Fruit fly (Drosophila melanogaster) whole organism, embryonic: ENCODE results near the gene CG43680.

Experiments
- Antp ChIP-seq: fragments of 200-800 bp; sonication (Bioruptor generic); optimal IDR thresholded peaks from 3 replicates; lab custom pipeline; 2016; ENCODE audit warnings: missing biosample characterization, missing genetic modification characterization
- CG10366 ChIP-seq: fragments of 200-800 bp; sonication (Bioruptor generic); IDR thresholded peaks from 2 replicates; pipeline ENCODE4 v1.3.6; 2022; ENCODE audit warnings: missing biosample characterization, missing genetic modification characterization
- CG10431 ChIP-seq: fragments of 200-800 bp; sonication (Bioruptor generic); optimal IDR thresholded peaks from 3 replicates; lab custom pipeline; 2018; ENCODE audit warnings: missing biosample characterization, mild to moderate bottlenecking, missing genetic modification characterization
- CG11093 ChIP-seq: fragments of 200-800 bp; sonication (Bioruptor generic); IDR thresholded peaks from 3 replicates; pipeline ENCODE4 v1.3.6; 2022; ENCODE audit warnings: missing biosample characterization, missing genetic modification characterization
- CG15479 ChIP-seq: fragments of 200-800 bp; sonication (Bioruptor generic); optimal IDR thresholded peaks from 3 replicates; lab custom pipeline; 2019; ENCODE audit warnings: missing biosample characterization, mild to moderate bottlenecking, missing genetic modification characterization, moderate library complexity
- CG17361 ChIP-seq: fragments of 200-800 bp; sonication (Bioruptor generic); IDR thresholded peaks from 3 replicates; pipeline ENCODE4 v1.3.6; 2022; ENCODE audit warnings: missing biosample characterization, missing genetic modification characterization
- CG2129 ChIP-seq: fragments of 200-800 bp; sonication (Bioruptor generic); IDR thresholded peaks from 2 replicates; pipeline ENCODE4 v1.3.6; 2022; ENCODE audit warnings: missing biosample characterization, missing genetic modification characterization; ENCODE audit not compliant: partially characterized antibody
- CG2712 ChIP-seq: fragments of 200-800 bp; optimal IDR thresholded peaks from 3 replicates; lab custom pipeline; 2019; ENCODE audit warnings: missing biosample characterization, mild to moderate bottlenecking, missing genetic modification characterization, moderate library complexity
- CG31388 ChIP-seq: fragments of 200-800 bp; sonication (Bioruptor generic); optimal IDR thresholded peaks from 2 replicates; lab custom pipeline; 2016; ENCODE audit warnings: missing biosample characterization, missing genetic modification characterization
- CG34376 ChIP-seq: fragments of 200-800 bp; sonication (Bioruptor generic); optimal IDR thresholded peaks from 2 replicates; lab custom pipeline; 2018; ENCODE audit warnings: missing biosample characterization, mild to moderate bottlenecking, missing genetic modification characterization
- CG3847 ChIP-seq: fragments of 200-800 bp; sonication (Bioruptor generic); IDR thresholded peaks from 2 replicates; pipeline ENCODE4 v1.3.6; 2022; ENCODE audit warnings: missing biosample characterization, missing genetic modification characterization
- CG4820 ChIP-seq: fragments of 200-800 bp; sonication (Bioruptor generic); optimal IDR thresholded peaks from 3 replicates; lab custom pipeline; 2016; ENCODE audit warnings: missing biosample characterization, missing genetic modification characterization
- CG5245 ChIP-seq: fragments of 200-800 bp; sonication (Bioruptor generic); optimal IDR thresholded peaks from 3 replicates; lab custom pipeline; 2016; ENCODE audit warnings: missing biosample characterization, missing genetic modification characterization
- CG8281 ChIP-seq: fragments of 200-800 bp; sonication (Bioruptor generic); optimal IDR thresholded peaks from 2 replicates; lab custom pipeline; 2018; ENCODE audit warnings: missing biosample characterization, mild to moderate bottlenecking, missing genetic modification characterization, moderate library complexity
- CG9609 ChIP-seq: fragments of 200-800 bp; sonication (Bioruptor generic); optimal IDR thresholded peaks from 3 replicates; lab custom pipeline; 2016; ENCODE audit warnings: missing biosample characterization, missing genetic modification characterization
- D ChIP-seq, 2 experiments: fragments of 200-800 bp in 1 of 2; fragments of >200 bp in 1 of 2; sonication (Bioruptor generic) in 1 of 2; optimal IDR thresholded peaks; 2 replicates in 1 of 2; 3 replicates in 1 of 2; lab custom pipeline; 2017; ENCODE audit warnings: mild to moderate bottlenecking in 1 of 2, missing biosample characterization in 1 of 2, missing genetic modification characterization in 1 of 2, missing genetic modification reagents in 1 of 2
- D19B ChIP-seq: fragments of 200-800 bp; sonication (Bioruptor generic); optimal IDR thresholded peaks from 2 replicates; lab custom pipeline; 2017; ENCODE audit warnings: missing biosample characterization, mild to moderate bottlenecking, missing genetic modification characterization
- Dref ChIP-seq: fragments of 200-800 bp; sonication (Bioruptor generic); IDR thresholded peaks from 2 replicates; pipeline ENCODE4 v1.3.6; 2022; ENCODE audit warnings: missing biosample characterization, missing genetic modification characterization
- HLH4C ChIP-seq: fragments of 200-800 bp; sonication (Bioruptor generic); IDR thresholded peaks from 3 replicates; pipeline ENCODE4 v1.3.6; 2022; ENCODE audit warnings: missing biosample characterization, missing genetic modification characterization; ENCODE audit not compliant: partially characterized antibody
- Hr78 ChIP-seq, 2 experiments: fragments of 200-800 bp in 1 of 2; fragments of >200 bp in 1 of 2; sonication (Bioruptor generic) in 1 of 2; optimal IDR thresholded peaks; 2 replicates each; lab custom pipeline; 2017 to 2019; ENCODE audit warnings: missing biosample characterization in 2 of 2, missing genetic modification characterization in 2 of 2, mild to moderate bottlenecking in 1 of 2, moderate library complexity in 1 of 2
- Jarid2 ChIP-seq: fragments of 200-800 bp; sonication (Bioruptor generic); optimal IDR thresholded peaks from 3 replicates; lab custom pipeline; 2017; ENCODE audit warnings: mild to moderate bottlenecking, missing biosample characterization, missing genetic modification reagents, missing genetic modification characterization
- Max ChIP-seq: fragments of 200-800 bp; sonication (Bioruptor generic); optimal IDR thresholded peaks from 2 replicates; lab custom pipeline; 2016; ENCODE audit warnings: missing biosample characterization, mild to moderate bottlenecking, missing genetic modification characterization
- NC2α ChIP-seq: fragments of 200-800 bp; sonication (Bioruptor generic); optimal IDR thresholded peaks from 2 replicates; lab custom pipeline; 2016; ENCODE audit warnings: missing biosample characterization, missing genetic modification characterization
- Neu2 ChIP-seq: fragments of 200-800 bp; sonication (Bioruptor generic); optimal IDR thresholded peaks from 3 replicates; lab custom pipeline; 2016; ENCODE audit warnings: missing biosample characterization, missing genetic modification characterization, borderline replicate concordance
- Nf-YB ChIP-seq: fragments of 200-800 bp; sonication (Bioruptor generic); optimal IDR thresholded peaks from 3 replicates; lab custom pipeline; 2019; ENCODE audit warnings: missing biosample characterization, mild to moderate bottlenecking, missing genetic modification characterization, moderate library complexity
- Nf-YC ChIP-seq: fragments of 200-800 bp; optimal IDR thresholded peaks from 3 replicates; lab custom pipeline; 2019; ENCODE audit warnings: missing biosample characterization, mild to moderate bottlenecking, missing genetic modification characterization, moderate library complexity
- PHDP ChIP-seq: fragments of 200-800 bp; sonication (Bioruptor generic); optimal IDR thresholded peaks from 3 replicates; lab custom pipeline; 2018; ENCODE audit warnings: missing biosample characterization, mild to moderate bottlenecking, missing genetic modification characterization, moderate library complexity
- Six4 ChIP-seq: fragments of 200-800 bp; sonication (Bioruptor generic); optimal IDR thresholded peaks from 2 replicates; lab custom pipeline; 2016; ENCODE audit warnings: missing biosample characterization, missing genetic modification characterization
- abd-A ChIP-seq: fragments of 200-800 bp; sonication (Bioruptor generic); optimal IDR thresholded peaks from 3 replicates; lab custom pipeline; 2019; ENCODE audit warnings: missing biosample characterization, mild to moderate bottlenecking, missing genetic modification characterization, moderate library complexity
- al ChIP-seq: fragments of 200-800 bp; sonication (Bioruptor generic); IDR thresholded peaks from 2 replicates; pipeline ENCODE4 v1.3.6; 2022; ENCODE audit warnings: missing biosample characterization, missing genetic modification characterization
- ase ChIP-seq: fragments of 200-800 bp; sonication (Bioruptor generic); IDR thresholded peaks from 3 replicates; pipeline ENCODE4 v1.3.6; 2022; ENCODE audit warnings: missing biosample characterization, missing genetic modification characterization
- bcd ChIP-seq: fragments of 200-800 bp; sonication (Bioruptor generic); optimal IDR thresholded peaks from 2 replicates; lab custom pipeline; 2017; ENCODE audit warnings: missing biosample characterization, mild to moderate bottlenecking, missing genetic modification characterization
- bigmax ChIP-seq: fragments of 200-800 bp; sonication (Bioruptor generic); optimal IDR thresholded peaks from 2 replicates; lab custom pipeline; 2018; ENCODE audit warnings: missing biosample characterization, mild to moderate bottlenecking, missing genetic modification characterization
- cg ChIP-seq: fragments of 200-800 bp; sonication (Bioruptor generic); optimal IDR thresholded peaks from 3 replicates; lab custom pipeline; 2019; ENCODE audit warnings: missing biosample characterization, mild to moderate bottlenecking, missing genetic modification characterization, moderate library complexity
- chinmo ChIP-seq: fragments of 200-800 bp; sonication (Bioruptor generic); IDR thresholded peaks from 4 replicates; pipeline ENCODE4 v1.3.6; 2022; ENCODE audit warnings: missing biosample characterization, missing genetic modification characterization; ENCODE audit not compliant: partially characterized antibody
- da ChIP-seq: fragments of 200-800 bp; sonication (Bioruptor generic); optimal IDR thresholded peaks from 2 replicates; lab custom pipeline; 2016; ENCODE audit warnings: missing biosample characterization, missing genetic modification characterization
- gro ChIP-seq: fragments of 200-800 bp; sonication (Bioruptor generic); optimal IDR thresholded peaks from 2 replicates; lab custom pipeline; 2016; ENCODE audit warnings: missing biosample characterization, missing genetic modification characterization
- gsb-n ChIP-seq: fragments of 200-800 bp; sonication (Bioruptor generic); optimal IDR thresholded peaks from 3 replicates; lab custom pipeline; 2018; ENCODE audit warnings: missing biosample characterization, mild to moderate bottlenecking, missing genetic modification characterization
- luna ChIP-seq: fragments of 200-800 bp; sonication (Bioruptor generic); optimal IDR thresholded peaks from 2 replicates; lab custom pipeline; 2016; ENCODE audit warnings: missing biosample characterization, missing genetic modification characterization
- oc ChIP-seq: fragments of 200-800 bp; sonication (Bioruptor generic); optimal IDR thresholded peaks from 2 replicates; lab custom pipeline; 2018; ENCODE audit warnings: missing biosample characterization, mild to moderate bottlenecking, missing genetic modification characterization, moderate library complexity
- pb ChIP-seq: fragments of 200-800 bp; sonication (Bioruptor generic); optimal IDR thresholded peaks from 3 replicates; lab custom pipeline; 2016; ENCODE audit warnings: missing biosample characterization, missing genetic modification characterization
- phol ChIP-seq: fragments of 200-800 bp; sonication (Bioruptor generic); optimal IDR thresholded peaks from 3 replicates; lab custom pipeline; 2018; ENCODE audit warnings: missing biosample characterization, mild to moderate bottlenecking, missing genetic modification characterization, moderate library complexity
- pros ChIP-seq: fragments of 200-800 bp; sonication (Bioruptor generic); optimal IDR thresholded peaks from 3 replicates; lab custom pipeline; 2019; ENCODE audit warnings: missing biosample characterization, mild to moderate bottlenecking, missing genetic modification characterization, moderate library complexity
- run ChIP-seq: fragments of 200-800 bp; sonication (Bioruptor generic); optimal IDR thresholded peaks from 3 replicates; lab custom pipeline; 2018; ENCODE audit warnings: missing biosample characterization, mild to moderate bottlenecking, missing genetic modification characterization
- sima ChIP-seq: fragments of 200-800 bp; sonication (Bioruptor generic); optimal IDR thresholded peaks from 2 replicates; lab custom pipeline; 2016; ENCODE audit warnings: missing biosample characterization, missing genetic modification characterization
- sob ChIP-seq: fragments of 200-800 bp; sonication (Bioruptor generic); IDR thresholded peaks from 2 replicates; pipeline ENCODE4 v1.3.6; 2022; ENCODE audit warnings: missing biosample characterization, missing genetic modification characterization
- sqz ChIP-seq: fragments of 200-800 bp; sonication (Bioruptor generic); optimal IDR thresholded peaks from 3 replicates; lab custom pipeline; 2018; ENCODE audit warnings: missing biosample characterization, mild to moderate bottlenecking, missing genetic modification characterization
- tio ChIP-seq: fragments of 200-800 bp; sonication (Bioruptor generic); optimal IDR thresholded peaks from 2 replicates; lab custom pipeline; 2017; ENCODE audit warnings: missing biosample characterization, missing genetic modification characterization, inconsistent platforms
- tll ChIP-seq, 2 experiments: fragments of 200-800 bp in 1 of 2; fragments of >200 bp in 1 of 2; sonication (Bioruptor generic) in 1 of 2; optimal IDR thresholded peaks; 2 replicates each; lab custom pipeline; 2017 to 2019; ENCODE audit warnings: missing biosample characterization in 2 of 2, missing genetic modification characterization in 2 of 2, mild to moderate bottlenecking in 1 of 2, moderate library complexity in 1 of 2
- zen ChIP-seq: fragments of 200-800 bp; sonication (Bioruptor generic); optimal IDR thresholded peaks from 3 replicates; lab custom pipeline; 2018; ENCODE audit warnings: missing biosample characterization, mild to moderate bottlenecking, missing genetic modification characterization, moderate library complexity

The CG43680 gene

DNA sequence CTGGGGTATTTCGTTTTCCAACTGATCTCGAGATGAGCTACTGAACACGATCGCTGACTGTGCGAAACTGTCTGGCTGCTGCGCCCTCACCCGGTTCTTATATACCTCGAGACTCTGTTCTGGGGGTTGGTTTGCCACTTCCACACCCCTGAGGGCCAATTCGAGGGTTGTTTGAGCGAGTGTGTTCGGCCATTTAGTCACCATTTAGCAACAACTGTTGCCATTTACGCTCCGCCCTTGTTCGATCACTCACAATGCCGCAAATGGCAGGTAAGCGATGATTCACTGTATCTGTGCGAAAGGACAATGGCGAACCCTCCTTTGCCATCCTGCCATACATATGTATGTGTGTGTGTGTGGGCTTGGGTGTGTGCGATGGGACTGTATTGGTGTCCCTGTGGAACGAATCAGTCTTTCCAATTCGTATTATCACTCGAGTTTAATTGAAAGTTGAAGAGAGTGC lies 9.2 kb downstream of the CG43680 start, which contains the start of gene ind (continued):
- no peak for TF ChIP-seq da (GFP tag; lab: Kevin White, UChicago)
- TF ChIP-seq abd-A (tag; lab: Kevin White, UChicago): no peak
- no peak for TF ChIP-seq oc (tag; lab: Kevin White, UChicago)
- no peak for TF ChIP-seq CG11093 (GFP tag; lab: Robert Waterston, UW)
- TF ChIP-seq CG10431 (GFP tag; lab: Kevin White, UChicago): no peak
- no peak for TF ChIP-seq CG4820 (GFP tag; lab: Kevin White, UChicago)
- no peak for TF ChIP-seq CG8281
- TF ChIP-seq phol (tag; lab: Kevin White, UChicago): peak; percentile 50
- no peak for TF ChIP-seq CG3847 (GFP tag; lab: Robert Waterston, UW)
- TF ChIP-seq Dref: no peak
- peak; percentile 90 for TF ChIP-seq D (optimal IDR thresholded peaks at IDR 0.05; lab: Kevin White, UChicago)
- peak; percentile 0 for TF ChIP-seq D (GFP tag; optimal IDR thresholded peaks at IDR 0.05; lab: Kevin White, UChicago)
- TF ChIP-seq Nf-YC (tag; lab: Kevin White, UChicago): peak; percentile 90
- no peak for TF ChIP-seq chinmo (GFP tag; lab: Robert Waterston, UW)
- no peak for TF ChIP-seq Hr78 (GFP tag; optimal IDR thresholded peaks at IDR 0.05; lab: Kevin White, UChicago)
- TF ChIP-seq CG2129 (GFP tag; lab: Robert Waterston, UW): no peak
- no peak for TF ChIP-seq Neu2 (GFP tag; lab: Kevin White, UChicago)
- no peak for TF ChIP-seq HLH4C (GFP tag; lab: Robert Waterston, UW)
- no peak for TF ChIP-seq CG10366
- peak; percentile 75 for TF ChIP-seq cg
- no peak for TF ChIP-seq ase
- TF ChIP-seq tll (GFP tag; optimal IDR thresholded peaks at IDR 0.05; lab: Kevin White, UChicago): peak in 1 of 2 experiments; percentile 62
- no peak for TF ChIP-seq PHDP
- TF ChIP-seq sob (GFP tag; lab: Robert Waterston, UW): no peak
- no peak for TF ChIP-seq Antp (GFP tag; lab: Kevin White, UChicago)
- TF ChIP-seq CG31388 (GFP tag; lab: Kevin White, UChicago): no peak
- peak; percentile 76 for TF ChIP-seq gsb-n (tag; lab: Kevin White, UChicago)
- no peak for TF ChIP-seq CG9609 (GFP tag; lab: Kevin White, UChicago)
- TF ChIP-seq sima (GFP tag; lab: Kevin White, UChicago): no peak
- no peak for TF ChIP-seq D19B
- TF ChIP-seq sqz: no peak
- TF ChIP-seq gro: no peak
- TF ChIP-seq Jarid2 (GFP tag; lab: Kevin White, UChicago): no peak
- peak; percentile 92 for TF ChIP-seq Nf-YB (GFP tag; lab: Kevin White, UChicago)
- no peak for TF ChIP-seq pb (GFP tag; lab: Kevin White, UChicago)
- peak; percentile 57 for TF ChIP-seq pros (GFP tag; lab: Kevin White, UChicago)
- TF ChIP-seq CG5245: no peak
- TF ChIP-seq bcd (GFP tag; lab: Kevin White, UChicago): no peak
- TF ChIP-seq CG17361 (GFP tag; lab: Robert Waterston, UW): no peak
- TF ChIP-seq CG34376 (GFP tag; lab: Kevin White, UChicago): no peak
- TF ChIP-seq NC2α (GFP tag; lab: Kevin White, UChicago): no peak
- TF ChIP-seq bigmax: no peak
- no peak for TF ChIP-seq al (GFP tag; lab: Robert Waterston, UW)
- no peak for TF ChIP-seq CG2712 (tag; lab: Kevin White, UChicago)
- TF ChIP-seq run (tag; lab: Kevin White, UChicago): no peak
- no peak for TF ChIP-seq luna
- no peak for TF ChIP-seq Six4 (GFP tag; lab: Kevin White, UChicago)
- TF ChIP-seq tio (GFP tag; lab: Kevin White, UChicago): no peak
- TF ChIP-seq Max: no peak
- TF ChIP-seq zen (tag; lab: Kevin White, UChicago): peak; percentile 10
- peak; percentile 82 for TF ChIP-seq CG15479
